Worm (Caenorhabditis elegans) whole organism, L2 larva: ENCODE measurements around the gene eif-3.L.

Experiments
- ama-1 ChIP-seq: fragments of 150-350 bp; optimal IDR thresholded peaks from 2 replicates; lab custom pipeline; 2018; ENCODE audit warnings: inconsistent platforms
- blmp-1 ChIP-seq: sonication (generic microtip); optimal IDR thresholded peaks from 2 replicates; lab custom pipeline; 2017; ENCODE audit warnings: missing genetic modification characterization, mild to moderate bottlenecking, missing compliant biosample characterization, antibody characterized with exemption, moderate library complexity; ENCODE audit not compliant: insufficient read depth
- ceh-16 ChIP-seq: fragments of 150-350 bp; optimal IDR thresholded peaks from 2 replicates; lab custom pipeline; 2014; ENCODE audit warnings: missing biosample characterization, missing genetic modification characterization
- dmd-4 ChIP-seq: sonication (generic microtip); optimal IDR thresholded peaks from 2 replicates; lab custom pipeline; 2017; ENCODE audit warnings: missing biosample characterization, missing genetic modification characterization
- fos-1 ChIP-seq: fragments of 150-350 bp; optimal IDR thresholded peaks from 2 replicates; lab custom pipeline; 2014; ENCODE audit warnings: missing biosample characterization, missing genetic modification characterization
- lin-13 ChIP-seq: fragments of 150-350 bp; optimal IDR thresholded peaks from 2 replicates; lab custom pipeline; 2014; ENCODE audit warnings: missing biosample characterization, missing genetic modification reagents, missing genetic modification characterization
- mdl-1 ChIP-seq, 2 experiments: fragments of 150-350 bp in 1 of 2; sonication (generic microtip) in 1 of 2; optimal IDR thresholded peaks; 2 replicates each; lab custom pipeline; 2017; ENCODE audit warnings: missing biosample characterization in 2 of 2, missing genetic modification characterization in 2 of 2
- nhr-77 ChIP-seq: fragments of 150-350 bp; optimal IDR thresholded peaks from 2 replicates; lab custom pipeline; 2014; ENCODE audit warnings: missing biosample characterization, missing genetic modification characterization
- skn-1 ChIP-seq: sonication (generic microtip); optimal IDR thresholded peaks from 2 replicates; lab custom pipeline; 2017; ENCODE audit warnings: missing biosample characterization, missing genetic modification characterization
- sma-3 ChIP-seq: sonication (generic microtip); optimal IDR thresholded peaks from 2 replicates; lab custom pipeline; 2016; ENCODE audit warnings: missing genetic modification reagents, missing genetic modification characterization, missing compliant biosample characterization
- snpc-4 ChIP-seq: fragments of 150-350 bp; optimal IDR thresholded peaks from 2 replicates; lab custom pipeline; 2014; ENCODE audit warnings: missing biosample characterization, missing genetic modification characterization
- unc-62 ChIP-seq: fragments of 150-350 bp; optimal IDR thresholded peaks from 2 replicates; lab custom pipeline; 2014; ENCODE audit warnings: missing biosample characterization, missing genetic modification reagents, missing genetic modification characterization
- ztf-4 ChIP-seq: fragments of 150-350 bp; optimal IDR thresholded peaks from 2 replicates; lab custom pipeline; 2014; ENCODE audit warnings: missing biosample characterization, missing genetic modification characterization

DNA sequence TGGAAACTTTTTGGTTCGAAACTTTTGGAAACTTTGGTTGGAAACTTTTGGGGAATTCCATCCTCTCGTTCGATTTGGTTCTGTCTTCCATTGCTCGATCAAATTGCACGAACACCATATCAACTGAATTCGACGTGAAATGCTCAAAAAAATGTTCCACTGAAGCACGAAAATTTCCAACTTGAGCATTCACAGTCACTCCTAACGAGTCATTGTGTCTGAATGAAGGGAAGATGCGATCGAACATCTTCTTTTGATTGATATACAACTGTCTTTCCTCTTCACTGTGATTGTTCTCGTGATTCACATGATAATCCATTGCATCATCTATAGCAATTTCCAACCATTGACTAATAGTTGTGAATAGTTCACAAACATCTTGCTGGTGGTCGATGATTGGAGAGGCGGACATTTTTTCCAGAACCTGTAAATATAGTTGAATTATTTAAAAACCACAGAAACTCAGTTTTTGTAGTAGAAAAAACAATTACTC lies 6.1 kb upstream of the eif-3.L start, which contains the start of gene F59E12.15:
- TF ChIP-seq fos-1 (tag; lab: Kevin White, UChicago) = no peak
- no peak for TF ChIP-seq ztf-4
- no peak for TF ChIP-seq skn-1 (tag; lab: Kevin White, UChicago)
- no peak for TF ChIP-seq blmp-1 (tag; lab: Kevin White, UChicago)
- TF ChIP-seq ceh-16 = no peak
- TF ChIP-seq nhr-77 (tag; lab: Kevin White, UChicago) = no peak
- no peak for TF ChIP-seq dmd-4 (tag; lab: Kevin White, UChicago)
- TF ChIP-seq unc-62 (GFP tag; lab: Kevin White, UChicago) = no peak
- TF ChIP-seq snpc-4 (tag; lab: Kevin White, UChicago) = no peak
- TF ChIP-seq lin-13 (GFP tag; lab: Kevin White, UChicago) = no peak
- no peak for TF ChIP-seq sma-3 (GFP tag; lab: Kevin White, UChicago)
- no peak for TF ChIP-seq ama-1
- TF ChIP-seq mdl-1 (tag; optimal IDR thresholded peaks at IDR 0.05; lab: Kevin White, UChicago) = no peak
